Worm (Caenorhabditis elegans) whole organism, L3 larva: ENCODE data around the gene gasr-8.

Experiments used
- R02D3.7 ChIP-seq: fragments of 150-350 bp; optimal IDR thresholded peaks from 2 replicates; lab custom pipeline; 2014; ENCODE audit warnings: missing biosample characterization, missing genetic modification characterization
- ceh-82 ChIP-seq: fragments of 150-350 bp; optimal IDR thresholded peaks from 2 replicates; lab custom pipeline; 2014; ENCODE audit warnings: missing biosample characterization, missing genetic modification characterization
- egl-27 ChIP-seq: sonication (generic microtip); optimal IDR thresholded peaks from 4 replicates; lab custom pipeline; 2017; ENCODE audit warnings: missing biosample characterization, missing genetic modification reagents, missing genetic modification characterization
- elt-1 ChIP-seq: fragments of 150-350 bp; optimal IDR thresholded peaks from 2 replicates; lab custom pipeline; 2014; ENCODE audit warnings: missing biosample characterization, missing genetic modification characterization
- jun-1 ChIP-seq: fragments of 150-350 bp; optimal IDR thresholded peaks from 2 replicates; lab custom pipeline; 2014; ENCODE audit warnings: missing biosample characterization, missing genetic modification reagents, missing genetic modification characterization
- mdl-1 ChIP-seq: fragments of 150-350 bp; optimal IDR thresholded peaks from 2 replicates; lab custom pipeline; 2014; ENCODE audit warnings: missing biosample characterization, missing genetic modification characterization
- unc-39 ChIP-seq: sonication (generic microtip); optimal IDR thresholded peaks from 4 replicates; lab custom pipeline; 2017; ENCODE audit warnings: missing biosample characterization, missing genetic modification characterization
- unc-62 ChIP-seq: fragments of 150-350 bp; sonication (generic microtip); optimal IDR thresholded peaks from 4 replicates; lab custom pipeline; 2014; ENCODE audit warnings: missing biosample characterization, missing genetic modification reagents, missing genetic modification characterization
- zag-1 ChIP-seq: fragments of 150-350 bp; optimal IDR thresholded peaks from 2 replicates; lab custom pipeline; 2014; ENCODE audit warnings: missing biosample characterization, missing genetic modification characterization

- TF ChIP-seq jun-1 (no peak), unc-62 (GFP tag; lab: Kevin White, UChicago) (no peak), unc-39 (tag; lab: Kevin White, UChicago) (no peak), mdl-1 (tag; lab: Kevin White, UChicago) (no peak), elt-1 (tag; lab: Kevin White, UChicago) (no peak), zag-1 (tag; lab: Kevin White, UChicago) (no peak), egl-27 (tag; lab: Kevin White, UChicago) (no peak), ceh-82 (tag; lab: Kevin White, UChicago) (no peak), R02D3.7 (no peak)
Observed at ce11 chrV:14680014-14680413, 8.9 kb upstream of the gasr-8 start, which contains the start of gene C47E8.3.
